Worm (Caenorhabditis elegans): Measurements from ENCODE around the gene W03G1.5.

ce11 chrIV:462050-462449, 44.2 kb downstream of the W03G1.5 start:
- no peak for TF ChIP-seq tra-4 (tag; optimal IDR thresholded peaks at IDR 0.05)
- TF ChIP-seq flt-1 (GFP tag; IDR thresholded peaks at IDR 0.05) = no peak
- TF ChIP-seq B0310.2 (tag; optimal IDR thresholded peaks at IDR 0.05) = no peak
- no peak for TF ChIP-seq hmbx-1 (tag; optimal IDR thresholded peaks at IDR 0.05)
- no peak for TF ChIP-seq tbx-11 (GFP tag; IDR thresholded peaks at IDR 0.05)
- no peak for TF ChIP-seq ama-1 (optimal IDR thresholded peaks at IDR 0.05)
- TF ChIP-seq hmg-4 (GFP tag; optimal IDR thresholded peaks at IDR 0.05) = no peak
- no peak for TF ChIP-seq F13C5.2 (tag; optimal IDR thresholded peaks at IDR 0.05)
- TF ChIP-seq pes-1 (GFP tag; IDR thresholded peaks at IDR 0.05) = no peak
- no peak for TF ChIP-seq aly-1 (tag; optimal IDR thresholded peaks at IDR 0.05)
- TF ChIP-seq ceh-36 (tag; optimal IDR thresholded peaks at IDR 0.05) = no peak
- no peak for TF ChIP-seq ceh-13 (GFP tag; optimal IDR thresholded peaks at IDR 0.05)
- no peak for TF ChIP-seq hnd-1 (tag; optimal IDR thresholded peaks at IDR 0.05)

Measured in whole organism, early embryonic.